Fruit fly (Drosophila melanogaster) whole organism, embryonic: Measurements from ENCODE around the gene CG8774.

ENCODE experiments used
- CG10654 ChIP-seq: fragments of 200-800 bp; sonication (Bioruptor generic); optimal IDR thresholded peaks from 2 replicates; lab custom pipeline; 2016; ENCODE audit warnings: missing biosample characterization, missing genetic modification characterization
- CG10959 ChIP-seq: fragments of 200-800 bp; sonication (Bioruptor generic); IDR thresholded peaks from 2 replicates; pipeline ENCODE4 v1.3.6; 2022; ENCODE audit warnings: missing biosample characterization, missing genetic modification characterization
- CG11398 ChIP-seq: fragments of 200-800 bp; sonication (Bioruptor generic); optimal IDR thresholded peaks from 2 replicates; lab custom pipeline; 2016; ENCODE audit warnings: missing biosample characterization, missing genetic modification characterization
- CG12219 ChIP-seq: fragments of 200-800 bp; sonication (Bioruptor generic); optimal IDR thresholded peaks from 3 replicates; lab custom pipeline; 2018; ENCODE audit warnings: missing biosample characterization, mild to moderate bottlenecking, missing genetic modification characterization
- CG13287 ChIP-seq: fragments of 200-800 bp; sonication (Bioruptor generic); IDR thresholded peaks from 2 replicates; pipeline ENCODE4 v1.3.6; 2022; ENCODE audit warnings: missing biosample characterization, missing genetic modification characterization; ENCODE audit not compliant: partially characterized antibody
- CG16779 ChIP-seq: fragments of 200-800 bp; sonication (Bioruptor generic); IDR thresholded peaks from 2 replicates; pipeline ENCODE4 v1.3.6; 2022; ENCODE audit warnings: missing biosample characterization, missing genetic modification characterization
- CG16863 ChIP-seq: fragments of 200-800 bp; sonication (Bioruptor generic); optimal IDR thresholded peaks from 3 replicates; lab custom pipeline; 2016; ENCODE audit warnings: missing biosample characterization, missing genetic modification characterization
- CG17186 ChIP-seq: fragments of 200-800 bp; sonication (Bioruptor generic); optimal IDR thresholded peaks from 3 replicates; lab custom pipeline; 2017; ENCODE audit warnings: missing biosample characterization, missing genetic modification reagents, missing genetic modification characterization
- CG17912 ChIP-seq: fragments of 200-800 bp; sonication (Bioruptor generic); optimal IDR thresholded peaks from 2 replicates; lab custom pipeline; 2018; ENCODE audit warnings: missing biosample characterization, mild to moderate bottlenecking, missing genetic modification characterization
- CG18011 ChIP-seq: fragments of 200-800 bp; sonication (Bioruptor generic); optimal IDR thresholded peaks from 2 replicates; lab custom pipeline; 2017; ENCODE audit warnings: missing biosample characterization, missing genetic modification characterization, mild to moderate bottlenecking, moderate library complexity, missing genotype
- CG18476 ChIP-seq: fragments of 200-800 bp; sonication (Bioruptor generic); optimal IDR thresholded peaks from 2 replicates; lab custom pipeline; 2016; ENCODE audit warnings: missing biosample characterization, mild to moderate bottlenecking, missing genetic modification characterization
- CG18619 ChIP-seq: fragments of 200-800 bp; sonication (Bioruptor generic); optimal IDR thresholded peaks from 3 replicates; lab custom pipeline; 2017; ENCODE audit warnings: missing biosample characterization, mild to moderate bottlenecking, missing genetic modification characterization
- CG2120 ChIP-seq: fragments of 200-800 bp; sonication (Bioruptor generic); optimal IDR thresholded peaks from 3 replicates; lab custom pipeline; 2016; ENCODE audit warnings: missing biosample characterization, missing genetic modification characterization
- CG2199 ChIP-seq: fragments of 200-800 bp; sonication (Bioruptor generic); IDR thresholded peaks from 3 replicates; pipeline ENCODE4 v1.3.6; 2022; ENCODE audit warnings: missing biosample characterization, missing genetic modification characterization
- CG2712 ChIP-seq: fragments of 200-800 bp; optimal IDR thresholded peaks from 3 replicates; lab custom pipeline; 2019; ENCODE audit warnings: missing biosample characterization, mild to moderate bottlenecking, missing genetic modification characterization, moderate library complexity
- CG3163 ChIP-seq: fragments of 200-800 bp; sonication (Bioruptor generic); optimal IDR thresholded peaks from 3 replicates; lab custom pipeline; 2016; ENCODE audit warnings: missing biosample characterization, missing genetic modification characterization
- CG3407 ChIP-seq: fragments of 200-800 bp; sonication (Bioruptor generic); optimal IDR thresholded peaks from 2 replicates; lab custom pipeline; 2018; ENCODE audit warnings: missing biosample characterization, mild to moderate bottlenecking, missing genetic modification characterization
- CG4282 ChIP-seq: fragments of 200-800 bp; sonication (Bioruptor generic); optimal IDR thresholded peaks from 2 replicates; lab custom pipeline; 2016; ENCODE audit warnings: missing biosample characterization, missing genetic modification characterization
- CG7839 ChIP-seq: fragments of 200-800 bp; sonication (Bioruptor generic); optimal IDR thresholded peaks from 3 replicates; lab custom pipeline; 2018; ENCODE audit warnings: missing biosample characterization, mild to moderate bottlenecking, missing genetic modification characterization, moderate library complexity
- CG8290 ChIP-seq, 3 experiments: fragments of 200-800 bp; sonication (Bioruptor generic); optimal IDR thresholded peaks; 2 replicates each; lab custom pipeline; 2016 to 2019; ENCODE audit warnings: missing biosample characterization in 3 of 3, missing genetic modification characterization in 3 of 3, mild to moderate bottlenecking in 2 of 3, moderate library complexity in 1 of 3
- CG8765 ChIP-seq: fragments of 200-800 bp; sonication (Bioruptor generic); IDR thresholded peaks from 2 replicates; pipeline ENCODE4 v1.3.6; 2022; ENCODE audit warnings: missing biosample characterization, missing genetic modification characterization
- CG9932 ChIP-seq: fragments of 200-800 bp; sonication (Bioruptor generic); IDR thresholded peaks from 2 replicates; pipeline ENCODE4 v1.3.6; 2022; ENCODE audit warnings: missing biosample characterization, missing genetic modification characterization
- CkIIα-i1 ChIP-seq: fragments of 200-800 bp; sonication (Bioruptor generic); IDR thresholded peaks from 2 replicates; pipeline ENCODE4 v1.3.6; 2022; ENCODE audit warnings: missing biosample characterization, missing genetic modification characterization
- Dfd ChIP-seq, 2 experiments: fragments of >200 bp; optimal IDR thresholded peaks; 2 replicates each; lab custom pipeline; 2017; ENCODE audit warnings: missing biosample characterization in 2 of 2, missing genetic modification characterization in 2 of 2
- ERR ChIP-seq: fragments of 200-800 bp; sonication (Bioruptor generic); optimal IDR thresholded peaks from 2 replicates; lab custom pipeline; 2016; ENCODE audit warnings: missing biosample characterization, missing genetic modification characterization
- Gug ChIP-seq: fragments of 200-800 bp; sonication (Bioruptor generic); IDR thresholded peaks from 4 replicates; pipeline ENCODE4 v1.3.6; 2022; ENCODE audit warnings: missing biosample characterization, missing genetic modification characterization
- Hand ChIP-seq: fragments of 200-800 bp; sonication (Bioruptor generic); optimal IDR thresholded peaks from 2 replicates; lab custom pipeline; 2017; ENCODE audit warnings: mild to moderate bottlenecking, missing biosample characterization, missing genetic modification reagents, missing genetic modification characterization
- Hey ChIP-seq: fragments of 200-800 bp; sonication (Bioruptor generic); optimal IDR thresholded peaks from 3 replicates; lab custom pipeline; 2018; ENCODE audit warnings: missing biosample characterization, mild to moderate bottlenecking, missing genetic modification characterization
- HmgD ChIP-seq: fragments of 200-800 bp; sonication (Bioruptor generic); optimal IDR thresholded peaks from 3 replicates; lab custom pipeline; 2016; ENCODE audit warnings: missing biosample characterization, missing genetic modification characterization
- HmgZ ChIP-seq: fragments of 200-800 bp; sonication (Bioruptor generic); optimal IDR thresholded peaks from 2 replicates; lab custom pipeline; 2018; ENCODE audit warnings: missing biosample characterization, mild to moderate bottlenecking, missing genetic modification characterization
- Hmr ChIP-seq: fragments of 200-800 bp; sonication (Bioruptor generic); optimal IDR thresholded peaks from 3 replicates; lab custom pipeline; 2017; ENCODE audit warnings: mild to moderate bottlenecking, missing biosample characterization, missing genetic modification reagents, missing genetic modification characterization
- Hmx ChIP-seq: fragments of 200-800 bp; sonication (Bioruptor generic); optimal IDR thresholded peaks from 2 replicates; lab custom pipeline; 2016; ENCODE audit warnings: missing biosample characterization, missing genetic modification characterization
- Lpt ChIP-seq: fragments of >200 bp; optimal IDR thresholded peaks from 2 replicates; lab custom pipeline; 2018; ENCODE audit warnings: missing biosample characterization, missing genetic modification characterization
- MESR4 ChIP-seq: fragments of 200-800 bp; sonication (Bioruptor generic); optimal IDR thresholded peaks from 2 replicates; lab custom pipeline; 2018; ENCODE audit warnings: missing biosample characterization, mild to moderate bottlenecking, missing genetic modification characterization, moderate library complexity
- Med ChIP-seq: fragments of 200-800 bp; sonication (Bioruptor generic); peaks from one replicate; lab custom pipeline; 2016; ENCODE audit warnings: missing biosample characterization, missing genetic modification characterization, mild to moderate bottlenecking, inconsistent platforms, moderate library complexity
- Mes4 ChIP-seq: fragments of 200-800 bp; sonication (Bioruptor generic); optimal IDR thresholded peaks from 2 replicates; lab custom pipeline; 2016; ENCODE audit warnings: missing biosample characterization, missing genetic modification characterization
- NFAT ChIP-seq: fragments of 200-800 bp; sonication (Bioruptor generic); IDR thresholded peaks from 2 replicates; pipeline ENCODE4 v1.3.6; 2022; ENCODE audit warnings: missing biosample characterization, missing genetic modification characterization
- Optix ChIP-seq: fragments of 200-800 bp; sonication (Bioruptor generic); IDR thresholded peaks from 3 replicates; pipeline ENCODE4 v1.3.6; 2022; ENCODE audit warnings: missing biosample characterization, missing genetic modification characterization
- bigmax ChIP-seq: fragments of 200-800 bp; sonication (Bioruptor generic); optimal IDR thresholded peaks from 2 replicates; lab custom pipeline; 2018; ENCODE audit warnings: missing biosample characterization, mild to moderate bottlenecking, missing genetic modification characterization
- dmrt11E ChIP-seq: fragments of 200-800 bp; sonication (Bioruptor generic); optimal IDR thresholded peaks from 3 replicates; lab custom pipeline; 2018; ENCODE audit warnings: missing biosample characterization, mild to moderate bottlenecking, missing genetic modification characterization, moderate library complexity
- ewg ChIP-seq: fragments of 200-800 bp; sonication (Bioruptor generic); optimal IDR thresholded peaks from 3 replicates; lab custom pipeline; 2017; ENCODE audit warnings: mild to moderate bottlenecking, missing biosample characterization, missing genetic modification reagents, missing genetic modification characterization
- fru ChIP-seq: fragments of >200 bp; optimal IDR thresholded peaks from 2 replicates; lab custom pipeline; 2017
- knrl ChIP-seq: fragments of 200-800 bp; sonication (Bioruptor generic); IDR thresholded peaks from 3 replicates; pipeline ENCODE4 v1.3.6; 2022; ENCODE audit warnings: missing biosample characterization, missing genetic modification characterization; ENCODE audit not compliant: partially characterized antibody
- luna ChIP-seq: fragments of 200-800 bp; sonication (Bioruptor generic); optimal IDR thresholded peaks from 2 replicates; lab custom pipeline; 2016; ENCODE audit warnings: missing biosample characterization, missing genetic modification characterization
- nerfin-2 ChIP-seq: fragments of 200-800 bp; sonication (Bioruptor generic); IDR thresholded peaks from 2 replicates; pipeline ENCODE4 v1.3.6; 2022; ENCODE audit warnings: missing biosample characterization, missing genetic modification characterization; ENCODE audit not compliant: partially characterized antibody
- nom ChIP-seq: fragments of 200-800 bp; sonication (Bioruptor generic); optimal IDR thresholded peaks from 2 replicates; lab custom pipeline; 2017; ENCODE audit warnings: missing biosample characterization, missing genetic modification characterization, mild to moderate bottlenecking, moderate library complexity, missing genetic modification reagents
- org-1 ChIP-seq: fragments of 200-800 bp; sonication (Bioruptor generic); optimal IDR thresholded peaks from 2 replicates; lab custom pipeline; 2017; ENCODE audit warnings: missing biosample characterization, missing genetic modification characterization
- otp ChIP-seq: fragments of 200-800 bp; sonication (Bioruptor generic); IDR thresholded peaks from 3 replicates; pipeline ENCODE4, ENCODE4 v1.3.6; 2022; ENCODE audit warnings: missing biosample characterization, missing genetic modification characterization
- pfk ChIP-seq: fragments of 200-800 bp; sonication (Bioruptor generic); optimal IDR thresholded peaks from 2 replicates; lab custom pipeline; 2018; ENCODE audit warnings: missing biosample characterization, mild to moderate bottlenecking, missing genetic modification characterization, moderate library complexity
- salm ChIP-seq: fragments of 200-800 bp; sonication (Bioruptor generic); optimal IDR thresholded peaks from 2 replicates; lab custom pipeline; 2018; ENCODE audit warnings: missing biosample characterization, mild to moderate bottlenecking, missing genetic modification characterization
- sd ChIP-seq: fragments of 200-800 bp; sonication (Bioruptor generic); optimal IDR thresholded peaks from 3 replicates; lab custom pipeline; 2018; ENCODE audit warnings: missing biosample characterization, mild to moderate bottlenecking, missing genetic modification characterization, moderate library complexity
- zen2 ChIP-seq: fragments of 200-800 bp; sonication (Bioruptor generic); IDR thresholded peaks from 3 replicates; pipeline ENCODE4 v1.3.6; 2022; ENCODE audit warnings: missing biosample characterization, missing genetic modification characterization; ENCODE audit not compliant: partially characterized antibody

CG8774 gene

dm6 chr3R:13319873-13320272 lies 21.3 kb downstream of the CG8774 start (continued):
- TF ChIP-seq CG13287 (no peak), CG2199 (GFP tag; lab: Robert Waterston, UW) (no peak), CG8765 (no peak), org-1 (GFP tag; lab: Kevin White, UChicago) (no peak), Hmx (GFP tag; lab: Kevin White, UChicago) (no peak), MESR4 (no peak), CG2120 (GFP tag; lab: Kevin White, UChicago) (no peak), Lpt (GFP tag; lab: Kevin White, UChicago) (no peak), CG18476 (GFP tag; lab: Kevin White, UChicago) (no peak), knrl (GFP tag; lab: Robert Waterston, UW) (no peak), ERR (GFP tag; lab: Kevin White, UChicago) (no peak), Dfd (GFP tag; optimal IDR thresholded peaks at IDR 0.05; lab: Kevin White, UChicago) (no peak), NFAT (GFP tag; lab: Robert Waterston, UW) (no peak), CG17912 (peak; percentile 8), Hey (tag; lab: Kevin White, UChicago) (no peak), CG18011 (GFP tag; lab: Kevin White, UChicago) (no peak), Mes4 (GFP tag; lab: Kevin White, UChicago) (peak; percentile 30), luna (GFP tag; lab: Kevin White, UChicago) (no peak), nom (no peak), CG4282 (GFP tag; lab: Kevin White, UChicago) (no peak), CG7839 (tag; lab: Kevin White, UChicago) (peak; percentile 39), CG10654 (GFP tag; lab: Kevin White, UChicago) (no peak), CkIIα-i1 (no peak), CG11398 (GFP tag; lab: Kevin White, UChicago) (no peak), Hmr (no peak), CG8290 (GFP tag; optimal IDR thresholded peaks at IDR 0.05; lab: Kevin White, UChicago) (no peak), CG8290 (tag; optimal IDR thresholded peaks at IDR 0.05; lab: Kevin White, UChicago) (no peak), fru (no peak), CG18619 (GFP tag; lab: Kevin White, UChicago) (peak; percentile 21), CG12219 (GFP tag; lab: Kevin White, UChicago) (peak; percentile 54), HmgZ (tag; lab: Kevin White, UChicago) (no peak), sd (no peak), Gug (no peak), pfk (no peak), nerfin-2 (GFP tag; lab: Robert Waterston, UW) (no peak), CG10959 (GFP tag; lab: Robert Waterston, UW) (no peak), otp (no peak), dmrt11E (tag; lab: Kevin White, UChicago) (no peak), CG17186 (GFP tag; lab: Kevin White, UChicago) (no peak), bigmax (no peak), CG2712 (tag; lab: Kevin White, UChicago) (no peak), ewg (GFP tag; lab: Kevin White, UChicago) (peak; percentile 7), CG3407 (GFP tag; lab: Kevin White, UChicago) (no peak), Optix (GFP tag; lab: Robert Waterston, UW) (no peak), CG9932 (GFP tag; lab: Robert Waterston, UW) (no peak), zen2 (no peak), HmgD (GFP tag; lab: Kevin White, UChicago) (no peak), CG16863 (GFP tag; lab: Kevin White, UChicago) (no peak), salm (tag; lab: Kevin White, UChicago) (no peak), Hand (GFP tag; lab: Kevin White, UChicago) (no peak), Med (GFP tag; lab: Kevin White, UChicago) (peak; percentile 92), CG3163 (GFP tag; lab: Kevin White, UChicago) (no peak), CG16779 (no peak)
